Fruit fly (Drosophila melanogaster): ENCODE results near the gene Pka-C2.

DNA sequence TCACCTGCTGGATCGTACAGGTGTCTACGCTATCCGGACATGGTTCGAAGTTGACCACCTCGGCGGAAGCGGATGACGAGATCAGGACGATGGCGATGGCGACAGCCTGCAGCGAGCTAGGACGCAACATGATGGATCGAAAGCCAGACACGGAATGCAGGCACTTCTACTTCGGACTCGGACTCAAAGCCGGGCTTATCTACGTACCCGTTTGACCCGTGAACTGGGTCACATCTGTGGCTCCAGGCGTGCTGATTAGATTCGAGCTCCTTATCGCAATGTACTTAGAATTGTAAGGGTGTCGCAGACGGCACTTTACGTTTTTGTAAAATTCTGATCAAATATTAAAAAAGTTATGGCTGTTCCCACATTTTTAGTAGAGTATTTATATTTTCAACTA, 48.2 kb upstream of the Pka-C2 start, which contains the start of gene Npc2g:
- TF ChIP-seq EcR (GFP tag; optimal IDR thresholded peaks at IDR 0.05): no peak
- no peak for TF ChIP-seq psq (optimal IDR thresholded peaks at IDR 0.05)
- TF ChIP-seq CG8478 (optimal IDR thresholded peaks at IDR 0.05): no peak
- TF ChIP-seq usp (GFP tag; optimal IDR thresholded peaks at IDR 0.05): no peak

All from whole organism.